Fruit fly (Drosophila melanogaster): ENCODE measurements around the gene Las.

Las gene

DNA sequence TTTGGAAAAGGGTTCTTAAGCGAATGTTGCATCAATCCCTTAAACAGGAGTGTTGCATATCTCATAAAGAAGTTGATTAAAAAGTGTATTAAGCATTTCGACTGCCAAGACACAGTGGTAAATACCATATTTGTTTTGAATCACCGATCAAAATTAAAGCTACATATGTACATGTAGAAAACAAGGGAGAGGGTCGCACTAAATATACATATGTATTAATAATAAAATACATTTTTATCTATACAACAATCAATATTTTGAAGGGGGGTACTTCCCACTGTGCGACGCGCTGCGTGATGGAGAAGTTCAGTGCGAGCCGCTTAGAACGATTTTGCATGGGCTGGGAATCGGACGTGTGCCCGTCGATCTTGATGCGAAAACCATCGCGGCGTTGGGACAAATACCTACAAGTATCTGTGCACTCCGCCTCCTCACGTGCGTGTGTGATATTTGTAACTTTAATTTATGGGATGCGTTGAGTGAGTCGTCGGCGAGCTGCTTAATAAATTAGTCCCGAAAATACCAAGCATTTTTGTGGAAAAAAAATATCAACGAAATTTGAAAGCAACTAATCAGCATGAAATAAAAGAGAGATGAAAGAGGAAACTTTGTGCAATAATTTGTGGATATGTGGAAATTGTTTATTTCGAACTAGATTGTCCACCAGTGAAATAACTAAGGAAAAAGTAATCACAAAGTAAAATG lies 12.8 kb upstream of the Las start (continued):
- TF ChIP-seq CG14860 (GFP tag; IDR thresholded peaks at IDR 0.05; ENCODE audit: partially characterized antibody) (0 out of 3 replicates have a peak, but pooled peaks have one; percentile 20), Oaz (GFP tag; IDR thresholded peaks at IDR 0.05) (peak; percentile 85), CG14050 (GFP tag; IDR thresholded peaks at IDR 0.05) (peak; percentile 87), CG7271 (tag; optimal IDR thresholded peaks at IDR 0.05) (peak; percentile 71), HLH3B (GFP tag; IDR thresholded peaks at IDR 0.05) (peak; percentile 90), ken (GFP tag; IDR thresholded peaks at IDR 0.05) (peak; percentile 89), sqz (GFP tag; optimal IDR thresholded peaks at IDR 0.05) (peak; percentile 15), sim (GFP tag; IDR thresholded peaks at IDR 0.05) (peak; percentile 86), CG3281 (GFP tag; optimal IDR thresholded peaks at IDR 0.05) (peak; percentile 86), slbo (GFP tag; IDR thresholded peaks at IDR 0.05) (peak; percentile 89), CG3065 (GFP tag; optimal IDR thresholded peaks at IDR 0.05) (peak; percentile 43), Xrp1 (GFP tag; IDR thresholded peaks at IDR 0.05) (peak; percentile 93), CG16815 (GFP tag; optimal IDR thresholded peaks at IDR 0.05) (peak; percentile 79), lov (optimal IDR thresholded peaks at IDR 0.05) (no peak), lov (GFP tag; IDR thresholded peaks at IDR 0.05) (peak; percentile 89), CG7372 (GFP tag; IDR thresholded peaks at IDR 0.05) (peak; percentile 87), CG8089 (GFP tag; optimal IDR thresholded peaks at IDR 0.05) (no peak), Blimp-1 (GFP tag; optimal IDR thresholded peaks at IDR 0.05) (peak; percentile 85), Doc3 (GFP tag; IDR thresholded peaks at IDR 0.05; ENCODE audit: partially characterized antibody) (no peak), CG3838 (GFP tag; optimal IDR thresholded peaks at IDR 0.05) (no peak), scrt (GFP tag; optimal IDR thresholded peaks at IDR 0.05) (peak; percentile 58), Neu2 (GFP tag; optimal IDR thresholded peaks at IDR 0.05; ENCODE audit: borderline replicate concordance) (no peak), cad (GFP tag; optimal IDR thresholded peaks at IDR 0.05) (no peak), CG2875 (GFP tag; optimal IDR thresholded peaks at IDR 0.05) (peak; percentile 83), phol (tag; optimal IDR thresholded peaks at IDR 0.05) (peak; percentile 83), ems (GFP tag; optimal IDR thresholded peaks at IDR 0.05) (peak; percentile 56), CG12391 (tag; optimal IDR thresholded peaks at IDR 0.05) (peak; percentile 84), Hand (GFP tag; optimal IDR thresholded peaks at IDR 0.05) (peak; percentile 44), CG6813 (GFP tag; optimal IDR thresholded peaks at IDR 0.05) (peak; percentile 85), fu2 (GFP tag; optimal IDR thresholded peaks at IDR 0.05) (no peak), CG32767 (GFP tag; IDR thresholded peaks at IDR 0.05) (peak; percentile 88), CG3995 (GFP tag; optimal IDR thresholded peaks at IDR 0.05) (no peak), CG8388 (GFP tag; optimal IDR thresholded peaks at IDR 0.05) (peak; percentile 83), Nf-YA (GFP tag; IDR thresholded peaks at IDR 0.05) (peak; percentile 89), Rfx (GFP tag; IDR thresholded peaks at IDR 0.05) (peak; percentile 91), ind (GFP tag; optimal IDR thresholded peaks at IDR 0.05) (peak; percentile 89), CG10654 (GFP tag; optimal IDR thresholded peaks at IDR 0.05) (peak; percentile 75), dati (GFP tag; IDR thresholded peaks at IDR 0.05) (peak; percentile 74; the same call in 1 of the 2 replicates), Dek (tag; optimal IDR thresholded peaks at IDR 0.05) (peak; percentile 66), CG11723 (GFP tag; optimal IDR thresholded peaks at IDR 0.05) (peak; percentile 54), Bgb (GFP tag; IDR thresholded peaks at IDR 0.05; ENCODE audit: partially characterized antibody) (0 out of 2 replicates have a peak, but pooled peaks have one; percentile 21), hbn (GFP tag; IDR thresholded peaks at IDR 0.05; ENCODE audit: partially characterized antibody) (no peak), CG34376 (GFP tag; optimal IDR thresholded peaks at IDR 0.05) (peak; percentile 28), Elba2 (GFP tag; optimal IDR thresholded peaks at IDR 0.05) (peak; percentile 32), Oli (tag; optimal IDR thresholded peaks at IDR 0.05) (peak; percentile 86), NC2α (GFP tag; optimal IDR thresholded peaks at IDR 0.05) (no peak), tin (GFP tag; optimal IDR thresholded peaks at IDR 0.05) (peak; percentile 76), slou (GFP tag; optimal IDR thresholded peaks at IDR 0.05) (peak; percentile 47), H15 (GFP tag; IDR thresholded peaks at IDR 0.05) (peak; percentile 93), jigr1 (GFP tag; IDR thresholded peaks at IDR 0.05) (peak; percentile 72; the same call in 1 of the 3 replicates)

All from whole organism, embryonic.